Worm (Caenorhabditis elegans) whole organism, mixed stage, embryonic: ENCODE measurements around the gene ZK180.5.

ENCODE experiments used
- ces-1 ChIP-seq: fragments of 150-350 bp; optimal IDR thresholded peaks from 2 replicates; lab custom pipeline; 2014; ENCODE audit warnings: missing biosample characterization, missing genetic modification reagents, missing genetic modification characterization
- nhr-12 ChIP-seq: fragments of 150-350 bp; optimal IDR thresholded peaks from 2 replicates; lab custom pipeline; 2014; ENCODE audit warnings: missing biosample characterization, missing genetic modification characterization
- ztf-11 ChIP-seq: fragments of 150-350 bp; optimal IDR thresholded peaks from 2 replicates; lab custom pipeline; 2014; ENCODE audit warnings: missing biosample characterization, missing genetic modification characterization

ce11 chrIV:4469055-4469454 is 47.9 kb downstream of the ZK180.5 start:
- TF ChIP-seq ces-1 (GFP tag; lab: Kevin White, UChicago) (no peak), nhr-12 (no peak), ztf-11 (tag; lab: Kevin White, UChicago) (no peak)
